Fruit fly (Drosophila melanogaster) whole organism, adult: ENCODE data around the gene CG9281.

Experiments used
- CG14711 ChIP-seq: fragments of 200-800 bp; sonication (Bioruptor generic); optimal IDR thresholded peaks from 2 replicates; lab custom pipeline; 2018; ENCODE audit warnings: missing biosample characterization, mild to moderate bottlenecking, missing genetic modification characterization, moderate library complexity
- CG5204 ChIP-seq: fragments of 200-800 bp; sonication (Bioruptor generic); optimal IDR thresholded peaks from 2 replicates; lab custom pipeline; 2016; ENCODE audit warnings: missing biosample characterization, missing genetic modification characterization
- CG7101 ChIP-seq: fragments of 200-800 bp; sonication (Bioruptor generic); optimal IDR thresholded peaks from 2 replicates; lab custom pipeline; 2018; ENCODE audit warnings: missing biosample characterization, mild to moderate bottlenecking, missing genetic modification characterization, moderate library complexity
- bab1 ChIP-seq: fragments of 200-800 bp; sonication (Bioruptor generic); optimal IDR thresholded peaks from 3 replicates; lab custom pipeline; 2019; ENCODE audit warnings: missing biosample characterization, mild to moderate bottlenecking, missing genetic modification characterization, moderate library complexity
- tj ChIP-seq: fragments of 200-800 bp; sonication (Bioruptor generic); optimal IDR thresholded peaks from 3 replicates; lab custom pipeline; 2017; ENCODE audit warnings: missing biosample characterization, mild to moderate bottlenecking, missing genetic modification characterization, moderate library complexity

dm6 chrX:15709624-15709983, 735 bp downstream of the CG9281 start:
- TF ChIP-seq CG7101 (no peak), tj (GFP tag; lab: Kevin White, UChicago) (peak; percentile 90), bab1 (GFP tag; lab: Kevin White, UChicago) (no peak), CG5204 (GFP tag; lab: Kevin White, UChicago) (no peak), CG14711 (tag; lab: Kevin White, UChicago) (no peak)
